Fruit fly (Drosophila melanogaster): ENCODE measurements around the gene sn.

The sn gene

DNA sequence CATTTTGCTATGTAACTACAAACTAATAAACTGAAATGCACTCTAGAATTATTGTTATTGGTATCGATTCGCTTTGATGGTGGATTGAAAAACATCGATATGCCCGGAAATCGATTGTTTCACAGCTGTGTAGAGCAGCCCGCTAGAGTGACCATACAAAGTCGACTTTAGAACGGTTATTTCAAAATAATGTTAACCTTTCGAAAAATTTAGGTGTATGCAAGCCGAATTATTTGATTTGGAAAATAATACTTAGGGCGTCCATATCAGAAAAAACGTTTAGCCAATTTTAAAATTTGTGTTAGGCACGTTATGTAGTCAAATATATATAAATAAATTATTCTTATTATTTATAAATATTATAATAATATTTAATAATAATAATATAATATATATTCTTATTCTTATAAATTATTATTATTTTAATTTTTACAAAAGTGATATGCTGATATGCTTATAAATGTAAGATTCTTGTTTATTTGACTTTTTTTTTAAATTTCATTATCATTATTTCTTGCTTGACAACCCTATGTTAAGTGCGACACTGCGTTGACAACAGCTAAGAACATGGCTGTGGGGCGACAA lies 4.5 kb downstream of the sn start, which contains the start of gene sws (continued):
- TF ChIP-seq HLH4C (GFP tag; IDR thresholded peaks at IDR 0.05; ENCODE audit: partially characterized antibody) (peak; percentile 75), CG6689 (GFP tag; IDR thresholded peaks at IDR 0.05) (peak; percentile 24; the same call in 1 of the 2 replicates), MESR4 (GFP tag; optimal IDR thresholded peaks at IDR 0.05) (peak; percentile 30), pita (GFP tag; optimal IDR thresholded peaks at IDR 0.05) (no peak), lilli (GFP tag; optimal IDR thresholded peaks at IDR 0.05) (peak; percentile 25), CG1233 (GFP tag; optimal IDR thresholded peaks at IDR 0.05) (peak; percentile 32), CG3163 (GFP tag; optimal IDR thresholded peaks at IDR 0.05) (no peak), fu2 (GFP tag; optimal IDR thresholded peaks at IDR 0.05) (no peak), Adf1 (GFP tag; IDR thresholded peaks at IDR 0.05) (no peak), disco-r (GFP tag; optimal IDR thresholded peaks at IDR 0.05) (no peak), mam (GFP tag; optimal IDR thresholded peaks at IDR 0.05) (no peak), CG34376 (GFP tag; optimal IDR thresholded peaks at IDR 0.05) (no peak), org-1 (GFP tag; optimal IDR thresholded peaks at IDR 0.05) (no peak), CG10267 (tag; optimal IDR thresholded peaks at IDR 0.05) (peak; percentile 32), CG31441 (GFP tag; IDR thresholded peaks at IDR 0.05) (peak; percentile 61), Dad (GFP tag; optimal IDR thresholded peaks at IDR 0.05) (no peak), CHES-1-like (GFP tag; optimal IDR thresholded peaks at IDR 0.05) (no peak), bab2 (GFP tag; optimal IDR thresholded peaks at IDR 0.05) (no peak), Deaf1 (tag; optimal IDR thresholded peaks at IDR 0.05) (no peak), ind (GFP tag; optimal IDR thresholded peaks at IDR 0.05) (peak; percentile 27), CG8281 (tag; optimal IDR thresholded peaks at IDR 0.05) (no peak), Tbp (GFP tag; optimal IDR thresholded peaks at IDR 0.05) (no peak), CG34224 (GFP tag; IDR thresholded peaks at IDR 0.05; ENCODE audit: partially characterized antibody) (peak; percentile 71; the same call in 2 of the 3 replicates), gt (GFP tag; IDR thresholded peaks at IDR 0.05) (no peak), wor (GFP tag; IDR thresholded peaks at IDR 0.05) (no peak), CG33557 (GFP tag; optimal IDR thresholded peaks at IDR 0.05) (peak; percentile 1), Eip74EF (GFP tag; optimal IDR thresholded peaks at IDR 0.05) (no peak), dysf (GFP tag; IDR thresholded peaks at IDR 0.05) (peak; percentile 45; the same call in 1 of the 3 replicates), lmd (GFP tag; IDR thresholded peaks at IDR 0.05) (peak; percentile 8; the same call in 1 of the 2 replicates), Oaz (GFP tag; IDR thresholded peaks at IDR 0.05) (no peak), Dbx (GFP tag; IDR thresholded peaks at IDR 0.05) (peak; percentile 38; the same call in 1 of the 3 replicates), Chrac-16 (GFP tag; optimal IDR thresholded peaks at IDR 0.05) (peak; percentile 28), ro (GFP tag; IDR thresholded peaks at IDR 0.05) (no peak), CG8388 (GFP tag; optimal IDR thresholded peaks at IDR 0.05) (peak; percentile 9), usp (GFP tag; optimal IDR thresholded peaks at IDR 0.05) (no peak), CG16863 (GFP tag; optimal IDR thresholded peaks at IDR 0.05) (no peak), toy (GFP tag; IDR thresholded peaks at IDR 0.05) (no peak), dmrt99B (tag; optimal IDR thresholded peaks at IDR 0.05) (peak; percentile 16), Bteb2 (GFP tag; optimal IDR thresholded peaks at IDR 0.05) (no peak), chinmo (GFP tag; IDR thresholded peaks at IDR 0.05; ENCODE audit: partially characterized antibody) (peak; percentile 9; the same call in 1 of the 4 replicates), gsb-n (tag; optimal IDR thresholded peaks at IDR 0.05) (no peak), Nf-YB (GFP tag; optimal IDR thresholded peaks at IDR 0.05) (no peak), vnd (GFP tag; IDR thresholded peaks at IDR 0.05; ENCODE audit: partially characterized antibody) (peak; percentile 52; the same call in 2 of the 3 replicates), CG31388 (GFP tag; optimal IDR thresholded peaks at IDR 0.05) (no peak), Dfd (GFP tag; optimal IDR thresholded peaks at IDR 0.05) (no peak), Usf (GFP tag; optimal IDR thresholded peaks at IDR 0.05) (no peak), Dp (GFP tag; optimal IDR thresholded peaks at IDR 0.05) (peak; percentile 53), eyg (GFP tag; optimal IDR thresholded peaks at IDR 0.05) (no peak), Bdp1 (GFP tag; optimal IDR thresholded peaks at IDR 0.05) (no peak), CG12659 (GFP tag; optimal IDR thresholded peaks at IDR 0.05) (peak; percentile 46), CG13123 (GFP tag; optimal IDR thresholded peaks at IDR 0.05) (no peak)

All from whole organism, embryonic.